Worm (Caenorhabditis elegans): Measurements from ENCODE around the gene T05B4.8.

The T05B4.8 gene

ce11 chrV:4131471-4131939, 15.5 kb upstream of the T05B4.8 start, which contains the start of gene nhr-57 (continued):
- TF ChIP-seq fkh-8 (tag; optimal IDR thresholded peaks at IDR 0.05) (peak; percentile 51), dpl-1 (GFP tag; optimal IDR thresholded peaks at IDR 0.05) (peak in 2 of 3 experiments; percentile 16 to 44), efl-1 (optimal IDR thresholded peaks at IDR 0.05) (peak; percentile 50 to 54), efl-1 (GFP tag; optimal IDR thresholded peaks at IDR 0.05 in 1 of 2) (peak in 1 of 2 experiments; percentile 92), alr-1 (tag; optimal IDR thresholded peaks at IDR 0.05; ENCODE audit: borderline replicate concordance) (no peak), vab-15 (tag; optimal IDR thresholded peaks at IDR 0.05) (no peak), aly-2 (tag; optimal IDR thresholded peaks at IDR 0.05) (no peak), C04F5.9 (tag; optimal IDR thresholded peaks at IDR 0.05) (peak; percentile 21), egl-27 (tag; optimal IDR thresholded peaks at IDR 0.05) (peak in 1 of 2 experiments; percentile 7), C16A3.4 (tag; optimal IDR thresholded peaks at IDR 0.05) (peak; percentile 59), nhr-47 (tag; optimal IDR thresholded peaks at IDR 0.05) (peak; percentile 64), egl-13 (tag; optimal IDR thresholded peaks at IDR 0.05) (no peak), hlh-4 (tag; optimal IDR thresholded peaks at IDR 0.05) (no peak), jun-1 (tag; optimal IDR thresholded peaks at IDR 0.05) (peak; percentile 26), pag-3 (tag; optimal IDR thresholded peaks at IDR 0.05; ENCODE audit: borderline replicate concordance, insufficient read depth) (no peak), blmp-1 (tag; optimal IDR thresholded peaks at IDR 0.05) (peak; percentile 93), fkh-10 (GFP tag; optimal IDR thresholded peaks at IDR 0.05) (no peak), sox-4 (tag; optimal IDR thresholded peaks at IDR 0.05) (no peak), mef-2 (tag; optimal IDR thresholded peaks at IDR 0.05) (no peak), tlp-1 (tag; optimal IDR thresholded peaks at IDR 0.05) (no peak), lin-14 (GFP tag; optimal IDR thresholded peaks at IDR 0.05) (peak; percentile 91), skn-1 (tag; optimal IDR thresholded peaks at IDR 0.05) (peak; percentile 92), nhr-77 (tag; optimal IDR thresholded peaks at IDR 0.05) (peak; percentile 83), mep-1 (tag; optimal IDR thresholded peaks at IDR 0.05) (peak; percentile 50)

- TF ChIP-seq lir-3 (tag; optimal IDR thresholded peaks at IDR 0.05; ENCODE audit: poor library complexity) (no peak), C04F5.9 (tag; optimal IDR thresholded peaks at IDR 0.05) (no peak)
Measured at ce11 chrV:4129604-4130003, 13.6 kb upstream of the T05B4.8 start, which contains the start of gene phat-4. phat-4 (plus strand) TSS chrV:4129904.

ce11 chrV:4127435-4127834, 11.5 kb upstream of the T05B4.8 start, which contains the start of gene T05B4.13:
T05B4.13 (minus strand) TSS chrV:4127535.
- TF ChIP-seq blmp-1 (tag; optimal IDR thresholded peaks at IDR 0.05) = no peak
- no peak for TF ChIP-seq mdl-1 (tag; optimal IDR thresholded peaks at IDR 0.05)
- no peak for TF ChIP-seq fkh-10 (GFP tag; optimal IDR thresholded peaks at IDR 0.05)

ce11 chrV:4125552-4126084, 9.6 kb upstream of the T05B4.8 start, which contains the start of gene T05B4.12:
T05B4.12 (minus strand) TSS chrV:4126034.
- TF ChIP-seq ztf-11 (tag; optimal IDR thresholded peaks at IDR 0.05) (no peak), nhr-12 (tag; optimal IDR thresholded peaks at IDR 0.05) (no peak), fkh-10 (GFP tag; optimal IDR thresholded peaks at IDR 0.05) (no peak), irx-1 (tag; optimal IDR thresholded peaks at IDR 0.05) (no peak), aha-1 (tag; optimal IDR thresholded peaks at IDR 0.05) (no peak), nhr-77 (tag; optimal IDR thresholded peaks at IDR 0.05) (no peak)

ce11 chrV:4122415-4122814, 6.4 kb upstream of the T05B4.8 start, which contains the start of gene phat-5:
phat-5 (minus strand) TSS chrV:4122515.
- TF ChIP-seq unc-86 (tag; optimal IDR thresholded peaks at IDR 0.05) (no peak), lin-13 (GFP tag; optimal IDR thresholded peaks at IDR 0.05) (no peak), lin-35 (GFP tag; optimal IDR thresholded peaks at IDR 0.05) (no peak), swsn-7 (tag; optimal IDR thresholded peaks at IDR 0.05) (no peak), pax-3 (tag; optimal IDR thresholded peaks at IDR 0.05) (no peak), alr-1 (tag; optimal IDR thresholded peaks at IDR 0.05; ENCODE audit: borderline replicate concordance) (no peak), elt-3 (tag; optimal IDR thresholded peaks at IDR 0.05) (no peak), nhr-85 (tag) (no peak), lin-39 (tag; optimal IDR thresholded peaks at IDR 0.05) (no peak), egl-27 (tag; optimal IDR thresholded peaks at IDR 0.05) (no peak), zag-1 (tag; optimal IDR thresholded peaks at IDR 0.05) (no peak), mdl-1 (tag; optimal IDR thresholded peaks at IDR 0.05) (no peak), xbp-1 (tag; optimal IDR thresholded peaks at IDR 0.05) (no peak), nhr-47 (tag; optimal IDR thresholded peaks at IDR 0.05) (no peak), ceh-63 (GFP tag; optimal IDR thresholded peaks at IDR 0.05) (no peak)

All from whole organism, L1 larva.